Fruit fly (Drosophila melanogaster): ENCODE results near the gene fax.

Gene fax

dm6 chr3L:16381184-16381797 is 30.3 kb downstream of the fax start, which contains the start of gene Agpat4 (continued):
- peak; percentile 11 for TF ChIP-seq Abd-B (GFP tag; optimal IDR thresholded peaks at IDR 0.05)
- no peak for TF ChIP-seq CG16815 (GFP tag; optimal IDR thresholded peaks at IDR 0.05)
- peak; percentile 37 for TF ChIP-seq CG1603 (tag; optimal IDR thresholded peaks at IDR 0.05)
- peak; percentile 67 for TF ChIP-seq pzg (GFP tag; optimal IDR thresholded peaks at IDR 0.05)
- TF ChIP-seq Myb (GFP tag; optimal IDR thresholded peaks at IDR 0.05): peak; percentile 86
- peak; percentile 68; the same call in 1 of the 2 replicates for TF ChIP-seq CG42726 (GFP tag; IDR thresholded peaks at IDR 0.05; ENCODE audit: partially characterized antibody)
- peak; percentile 46 for TF ChIP-seq Ets97D (GFP tag; optimal IDR thresholded peaks at IDR 0.05)
- peak; percentile 10 for TF ChIP-seq twi (tag; optimal IDR thresholded peaks at IDR 0.05)
- no peak for TF ChIP-seq slou (GFP tag; optimal IDR thresholded peaks at IDR 0.05)
- no peak for TF ChIP-seq CG18599 (GFP tag; optimal IDR thresholded peaks at IDR 0.05)
- peak; percentile 99 for TF ChIP-seq sug (tag; optimal IDR thresholded peaks at IDR 0.05)
- TF ChIP-seq CG14441 (GFP tag; IDR thresholded peaks at IDR 0.05): no peak
- no peak for TF ChIP-seq CG11560 (tag; IDR thresholded peaks at IDR 0.05)
- TF ChIP-seq Hmr (GFP tag; optimal IDR thresholded peaks at IDR 0.05): peak; percentile 34
- TF ChIP-seq ERR (GFP tag; optimal IDR thresholded peaks at IDR 0.05): peak; percentile 27
- TF ChIP-seq CG8478 (optimal IDR thresholded peaks at IDR 0.05): peak; percentile 91
- no peak for TF ChIP-seq HLHmδ (GFP tag; optimal IDR thresholded peaks at IDR 0.05)
- TF ChIP-seq abd-A (tag; optimal IDR thresholded peaks at IDR 0.05): no peak
- peak; percentile 95 for TF ChIP-seq CG34376 (GFP tag; optimal IDR thresholded peaks at IDR 0.05)
- peak; percentile 88 for TF ChIP-seq exex (tag; optimal IDR thresholded peaks at IDR 0.05)
- TF ChIP-seq shn (GFP tag; optimal IDR thresholded peaks at IDR 0.05): no peak
- peak; percentile 28 for TF ChIP-seq CG10543 (GFP tag; optimal IDR thresholded peaks at IDR 0.05)
- peak; percentile 23 for TF ChIP-seq CG12659 (GFP tag; optimal IDR thresholded peaks at IDR 0.05)
- 0 out of 2 replicates have a peak, but pooled peaks have one; percentile 6 for TF ChIP-seq Atf6 (GFP tag; IDR thresholded peaks at IDR 0.05)
- no peak for TF ChIP-seq Xbp1 (GFP tag; optimal IDR thresholded peaks at IDR 0.05)
- TF ChIP-seq fu2 (GFP tag; optimal IDR thresholded peaks at IDR 0.05): no peak
- TF ChIP-seq CG2678 (tag; optimal IDR thresholded peaks at IDR 0.05): no peak
- no peak for TF ChIP-seq schlank (tag; optimal IDR thresholded peaks at IDR 0.05)
- no peak for TF ChIP-seq sr (GFP tag; IDR thresholded peaks at IDR 0.05)
- peak in 1 of 2 experiments; percentile 74 for TF ChIP-seq crp (GFP tag; optimal IDR thresholded peaks at IDR 0.05)
- TF ChIP-seq crol (GFP tag; IDR thresholded peaks at IDR 0.05): no peak
- peak; percentile 89 for TF ChIP-seq wek (GFP tag; optimal IDR thresholded peaks at IDR 0.05)
- no peak for TF ChIP-seq salm (tag; optimal IDR thresholded peaks at IDR 0.05)
- peak; percentile 73 for TF ChIP-seq sd (tag; optimal IDR thresholded peaks at IDR 0.05)
- TF ChIP-seq Trl (optimal IDR thresholded peaks at IDR 0.05): no peak
- no peak for TF ChIP-seq Trl (GFP tag; optimal IDR thresholded peaks at IDR 0.05)
- TF ChIP-seq ftz-f1 (GFP tag; optimal IDR thresholded peaks at IDR 0.05): peak; percentile 42
- peak; percentile 66 for TF ChIP-seq CG5180 (GFP tag; optimal IDR thresholded peaks at IDR 0.05)
- peak; percentile 67 for TF ChIP-seq CoRest (tag; optimal IDR thresholded peaks at IDR 0.05)
- no peak for TF ChIP-seq CG10274 (GFP tag; optimal IDR thresholded peaks at IDR 0.05)
- no peak for TF ChIP-seq Dip3 (GFP tag; optimal IDR thresholded peaks at IDR 0.05)
- TF ChIP-seq CG31365 (tag; optimal IDR thresholded peaks at IDR 0.05): peak; percentile 99
- no peak for TF ChIP-seq CG8281 (tag; optimal IDR thresholded peaks at IDR 0.05)
- TF ChIP-seq ci (GFP tag; IDR thresholded peaks at IDR 0.05): 0 out of 3 replicates have a peak, but pooled peaks have one; percentile 3
- peak in 1 of 2 experiments; percentile 40 for TF ChIP-seq tll (GFP tag; optimal IDR thresholded peaks at IDR 0.05)
- TF ChIP-seq Dbx (GFP tag; IDR thresholded peaks at IDR 0.05): 0 out of 3 replicates have a peak, but pooled peaks have one; percentile 3
- peak; percentile 21 for TF ChIP-seq pros (GFP tag; optimal IDR thresholded peaks at IDR 0.05)
- peak; percentile 57 for TF ChIP-seq Aef1 (GFP tag; IDR thresholded peaks at IDR 0.05)
- TF ChIP-seq HmgD (GFP tag; optimal IDR thresholded peaks at IDR 0.05): peak; percentile 60

Data from whole organism, embryonic.